Fruit fly (Drosophila melanogaster) whole organism, embryonic: Measurements from ENCODE around the gene Traf-like.

Experiments used
- Adf1 ChIP-seq: fragments of 200-800 bp; sonication (Bioruptor generic); IDR thresholded peaks from 2 replicates; pipeline ENCODE4 v1.3.6; 2022; ENCODE audit warnings: missing biosample characterization, missing genetic modification characterization
- Bgb ChIP-seq: fragments of 200-800 bp; sonication (Bioruptor generic); IDR thresholded peaks from 2 replicates; pipeline ENCODE4 v1.3.6; 2022; ENCODE audit warnings: missing biosample characterization, missing genetic modification characterization; ENCODE audit not compliant: partially characterized antibody
- CG10543 ChIP-seq: fragments of 200-800 bp; sonication (Bioruptor generic); optimal IDR thresholded peaks from 3 replicates; lab custom pipeline; 2017; ENCODE audit warnings: missing biosample characterization, mild to moderate bottlenecking, missing genetic modification characterization, moderate library complexity
- CG12155 ChIP-seq: fragments of 200-800 bp; sonication (Bioruptor generic); optimal IDR thresholded peaks from 3 replicates; lab custom pipeline; 2016; ENCODE audit warnings: missing biosample characterization, missing genetic modification characterization
- CG12299 ChIP-seq: fragments of 200-800 bp; sonication (Bioruptor generic); optimal IDR thresholded peaks from 2 replicates; lab custom pipeline; 2018; ENCODE audit warnings: missing biosample characterization, mild to moderate bottlenecking, missing genetic modification characterization
- CG13624 ChIP-seq: fragments of 200-800 bp; sonication (Bioruptor generic); optimal IDR thresholded peaks from 2 replicates; lab custom pipeline; 2016; ENCODE audit warnings: missing biosample characterization, missing genetic modification characterization
- CG13894 ChIP-seq: fragments of 200-800 bp; sonication (Bioruptor generic); optimal IDR thresholded peaks from 3 replicates; lab custom pipeline; 2018; ENCODE audit warnings: missing biosample characterization, mild to moderate bottlenecking, missing genetic modification characterization, moderate library complexity
- CG14441 ChIP-seq: fragments of 200-800 bp; sonication (Bioruptor generic); IDR thresholded peaks from 2 replicates; pipeline ENCODE4 v1.3.6; 2022; ENCODE audit warnings: missing biosample characterization, missing genetic modification characterization
- CG15011 ChIP-seq: fragments of 200-800 bp; sonication (Bioruptor generic); optimal IDR thresholded peaks from 3 replicates; lab custom pipeline; 2018; ENCODE audit warnings: missing biosample characterization, mild to moderate bottlenecking, missing genetic modification characterization
- CG1603 ChIP-seq: fragments of 200-800 bp; sonication (Bioruptor generic); optimal IDR thresholded peaks from 2 replicates; lab custom pipeline; 2019; ENCODE audit warnings: missing biosample characterization, mild to moderate bottlenecking, missing genetic modification characterization, moderate library complexity
- CG16813 ChIP-seq: fragments of 200-800 bp; sonication (Bioruptor generic); IDR thresholded peaks from 3 replicates; pipeline ENCODE4 v1.3.6; 2022; ENCODE audit warnings: missing biosample characterization, missing genetic modification characterization; ENCODE audit not compliant: partially characterized antibody
- CG17186 ChIP-seq: fragments of 200-800 bp; sonication (Bioruptor generic); optimal IDR thresholded peaks from 3 replicates; lab custom pipeline; 2017; ENCODE audit warnings: missing biosample characterization, missing genetic modification reagents, missing genetic modification characterization
- CG18262 ChIP-seq: fragments of 200-800 bp; optimal IDR thresholded peaks from 3 replicates; lab custom pipeline; 2019; ENCODE audit warnings: missing biosample characterization, mild to moderate bottlenecking, missing genetic modification characterization, moderate library complexity
- CG30020 ChIP-seq: fragments of 200-800 bp; optimal IDR thresholded peaks from 2 replicates; lab custom pipeline; 2019; ENCODE audit warnings: missing biosample characterization, mild to moderate bottlenecking, missing genetic modification characterization, moderate library complexity
- CG31365 ChIP-seq: fragments of 200-800 bp; sonication (Bioruptor generic); optimal IDR thresholded peaks from 2 replicates; lab custom pipeline; 2018; ENCODE audit warnings: missing biosample characterization, mild to moderate bottlenecking, missing genetic modification characterization
- CG3838 ChIP-seq: fragments of 200-800 bp; sonication (Bioruptor generic); optimal IDR thresholded peaks from 3 replicates; lab custom pipeline; 2016; ENCODE audit warnings: missing biosample characterization, missing genetic modification characterization
- CG4404 ChIP-seq: fragments of 200-800 bp; sonication (Bioruptor generic); IDR thresholded peaks from 2 replicates; pipeline ENCODE4 v1.3.6; 2022; ENCODE audit warnings: missing biosample characterization, missing genetic modification characterization
- CG8290 ChIP-seq, 3 experiments: fragments of 200-800 bp; sonication (Bioruptor generic); optimal IDR thresholded peaks; 2 replicates each; lab custom pipeline; 2016 to 2019; ENCODE audit warnings: missing biosample characterization in 3 of 3, missing genetic modification characterization in 3 of 3, mild to moderate bottlenecking in 2 of 3, moderate library complexity in 1 of 3
- CG8478 ChIP-seq: fragments of >200 bp; optimal IDR thresholded peaks from 2 replicates; lab custom pipeline; 2018
- CG8944 ChIP-seq: fragments of 200-800 bp; sonication (Bioruptor generic); optimal IDR thresholded peaks from 3 replicates; lab custom pipeline; 2016; ENCODE audit warnings: missing biosample characterization, missing genetic modification characterization
- CG9727 ChIP-seq: fragments of 200-800 bp; sonication (Bioruptor generic); optimal IDR thresholded peaks from 3 replicates; lab custom pipeline; 2017; ENCODE audit warnings: missing biosample characterization, mild to moderate bottlenecking, missing genetic modification characterization
- Dll ChIP-seq: fragments of 200-800 bp; sonication (Bioruptor generic); IDR thresholded peaks from 4 replicates; pipeline ENCODE4 v1.3.6; 2022; ENCODE audit warnings: missing biosample characterization, missing genetic modification characterization; ENCODE audit not compliant: partially characterized antibody
- Gug ChIP-seq: fragments of 200-800 bp; sonication (Bioruptor generic); IDR thresholded peaks from 4 replicates; pipeline ENCODE4 v1.3.6; 2022; ENCODE audit warnings: missing biosample characterization, missing genetic modification characterization
- HLH3B ChIP-seq: fragments of 200-800 bp; sonication (Bioruptor generic); IDR thresholded peaks from 2 replicates; pipeline ENCODE4 v1.3.6; 2022; ENCODE audit warnings: missing biosample characterization, missing genetic modification characterization
- HLH4C ChIP-seq: fragments of 200-800 bp; sonication (Bioruptor generic); IDR thresholded peaks from 3 replicates; pipeline ENCODE4 v1.3.6; 2022; ENCODE audit warnings: missing biosample characterization, missing genetic modification characterization; ENCODE audit not compliant: partially characterized antibody
- Jarid2 ChIP-seq: fragments of 200-800 bp; sonication (Bioruptor generic); optimal IDR thresholded peaks from 3 replicates; lab custom pipeline; 2017; ENCODE audit warnings: mild to moderate bottlenecking, missing biosample characterization, missing genetic modification reagents, missing genetic modification characterization
- Rfx ChIP-seq: fragments of 200-800 bp; sonication (Bioruptor generic); IDR thresholded peaks from 2 replicates; pipeline ENCODE4 v1.3.6; 2022; ENCODE audit warnings: missing biosample characterization, missing genetic modification characterization
- YL-1 ChIP-seq: fragments of 200-800 bp; sonication (Bioruptor generic); optimal IDR thresholded peaks from 3 replicates; lab custom pipeline; 2017; ENCODE audit warnings: missing biosample characterization, mild to moderate bottlenecking, missing genetic modification characterization
- amos ChIP-seq: fragments of 200-800 bp; sonication (Bioruptor generic); IDR thresholded peaks from 2 replicates; pipeline ENCODE4 v1.3.6; 2022; ENCODE audit warnings: missing biosample characterization, missing genetic modification characterization; ENCODE audit not compliant: partially characterized antibody
- ara ChIP-seq: fragments of 200-800 bp; sonication (Bioruptor generic); IDR thresholded peaks from 2 replicates; pipeline ENCODE4 v1.3.6; 2022; ENCODE audit warnings: missing biosample characterization, missing genetic modification characterization
- az2 ChIP-seq: fragments of 200-800 bp; sonication (Bioruptor generic); optimal IDR thresholded peaks from 3 replicates; lab custom pipeline; 2016; ENCODE audit warnings: missing biosample characterization, missing genetic modification characterization
- bcd ChIP-seq: fragments of 200-800 bp; sonication (Bioruptor generic); optimal IDR thresholded peaks from 2 replicates; lab custom pipeline; 2017; ENCODE audit warnings: missing biosample characterization, mild to moderate bottlenecking, missing genetic modification characterization
- chinmo ChIP-seq: fragments of 200-800 bp; sonication (Bioruptor generic); IDR thresholded peaks from 4 replicates; pipeline ENCODE4 v1.3.6; 2022; ENCODE audit warnings: missing biosample characterization, missing genetic modification characterization; ENCODE audit not compliant: partially characterized antibody
- fd96Cb ChIP-seq: fragments of 200-800 bp; sonication (Bioruptor generic); optimal IDR thresholded peaks from 2 replicates; lab custom pipeline; 2018; ENCODE audit warnings: missing biosample characterization, mild to moderate bottlenecking, missing genetic modification characterization, moderate library complexity
- gsb ChIP-seq: fragments of 200-800 bp; sonication (Bioruptor generic); IDR thresholded peaks from 2 replicates; pipeline ENCODE4 v1.3.6; 2022; ENCODE audit warnings: missing biosample characterization, missing genetic modification characterization
- hbn ChIP-seq: fragments of 200-800 bp; sonication (Bioruptor generic); IDR thresholded peaks from 2 replicates; pipeline ENCODE4 v1.3.6; 2022; ENCODE audit warnings: missing biosample characterization, missing genetic modification characterization; ENCODE audit not compliant: partially characterized antibody
- hkb ChIP-seq, 2 experiments: fragments of 200-800 bp in 1 of 2; fragments of >200 bp in 1 of 2; sonication (Bioruptor generic) in 1 of 2; IDR thresholded peaks in 1 of 2; optimal IDR thresholded peaks in 1 of 2; 2 replicates each; pipeline versions ENCODE4 v1.3.6 to Lab custom; 2017 to 2022; ENCODE audit warnings: missing biosample characterization in 1 of 2, missing genetic modification characterization in 1 of 2
- insv ChIP-seq, 2 experiments: fragments of 200-800 bp; sonication (Bioruptor generic); optimal IDR thresholded peaks; 3 replicates each; lab custom pipeline; 2016 to 2018; ENCODE audit warnings: missing biosample characterization in 2 of 2, missing genetic modification characterization in 2 of 2
- kah ChIP-seq: fragments of 200-800 bp; sonication (Bioruptor generic); optimal IDR thresholded peaks from 2 replicates; lab custom pipeline; 2018; ENCODE audit warnings: missing biosample characterization, mild to moderate bottlenecking, missing genetic modification characterization
- nerfin-1 ChIP-seq: fragments of 200-800 bp; sonication (Bioruptor generic); optimal IDR thresholded peaks from 3 replicates; lab custom pipeline; 2019; ENCODE audit warnings: missing biosample characterization, mild to moderate bottlenecking, missing genetic modification characterization, moderate library complexity
- pzg ChIP-seq: fragments of 200-800 bp; sonication (Bioruptor generic); optimal IDR thresholded peaks from 3 replicates; lab custom pipeline; 2018; ENCODE audit warnings: missing biosample characterization, mild to moderate bottlenecking, missing genetic modification characterization, moderate library complexity
- repo ChIP-seq: fragments of 200-800 bp; sonication (Bioruptor generic); optimal IDR thresholded peaks from 2 replicates; lab custom pipeline; 2016; ENCODE audit warnings: missing biosample characterization, missing genetic modification characterization
- row ChIP-seq: fragments of 200-800 bp; sonication (Bioruptor generic); IDR thresholded peaks from 3 replicates; pipeline ENCODE4 v1.3.6; 2022; ENCODE audit warnings: missing biosample characterization, missing genetic modification characterization
- scrt ChIP-seq: fragments of 200-800 bp; sonication (Bioruptor generic); optimal IDR thresholded peaks from 2 replicates; lab custom pipeline; 2018; ENCODE audit warnings: missing biosample characterization, mild to moderate bottlenecking, missing genetic modification characterization, moderate library complexity
- sd ChIP-seq: fragments of 200-800 bp; sonication (Bioruptor generic); optimal IDR thresholded peaks from 3 replicates; lab custom pipeline; 2018; ENCODE audit warnings: missing biosample characterization, mild to moderate bottlenecking, missing genetic modification characterization, moderate library complexity
- sens-2 ChIP-seq: fragments of 200-800 bp; sonication (Bioruptor generic); IDR thresholded peaks from 2 replicates; pipeline ENCODE4 v1.3.6; 2022; ENCODE audit warnings: missing biosample characterization, missing genetic modification characterization
- sqz ChIP-seq: fragments of 200-800 bp; sonication (Bioruptor generic); optimal IDR thresholded peaks from 3 replicates; lab custom pipeline; 2018; ENCODE audit warnings: missing biosample characterization, mild to moderate bottlenecking, missing genetic modification characterization
- stc ChIP-seq: fragments of 200-800 bp; sonication (Bioruptor generic); IDR thresholded peaks from 2 replicates; pipeline ENCODE4 v1.3.6; 2022; ENCODE audit warnings: missing biosample characterization, missing genetic modification characterization
- tna ChIP-seq: fragments of 200-800 bp; sonication (Bioruptor generic); IDR thresholded peaks from 2 replicates; pipeline ENCODE4 v1.3.6; 2022; ENCODE audit warnings: missing biosample characterization, missing genetic modification characterization; ENCODE audit not compliant: partially characterized antibody

The Traf-like gene

dm6 chrX:16421899-16422412 is 7.1 kb downstream of the Traf-like start, which contains the start of gene AnxB11 (continued):
- TF ChIP-seq YL-1 (GFP tag; lab: Kevin White, UChicago): peak; percentile 13
- TF ChIP-seq tna (GFP tag; lab: Robert Waterston, UW): peak; percentile 68
- peak; percentile 56; the same call in 1 of the 2 replicates for TF ChIP-seq amos (GFP tag; lab: Robert Waterston, UW)
- TF ChIP-seq CG15011 (GFP tag; lab: Kevin White, UChicago): no peak
- no peak for TF ChIP-seq repo (GFP tag; lab: Kevin White, UChicago)
- no peak for TF ChIP-seq CG30020 (tag; lab: Kevin White, UChicago)
- TF ChIP-seq gsb (GFP tag; lab: Robert Waterston, UW): no peak
- peak; percentile 12 for TF ChIP-seq CG13894 (tag; lab: Kevin White, UChicago)
- TF ChIP-seq CG9727 (GFP tag; lab: Kevin White, UChicago): no peak
- no peak for TF ChIP-seq CG31365
- TF ChIP-seq insv (GFP tag; optimal IDR thresholded peaks at IDR 0.05; lab: Kevin White, UChicago): peak in 1 of 2 experiments; percentile 82
- no peak for TF ChIP-seq CG14441 (GFP tag; lab: Robert Waterston, UW)
- no peak for TF ChIP-seq sqz
- TF ChIP-seq CG12299 (tag; lab: Kevin White, UChicago): no peak
- no peak for TF ChIP-seq CG13624 (GFP tag; lab: Kevin White, UChicago)
- TF ChIP-seq scrt: peak; percentile 88
- no peak for TF ChIP-seq CG18262 (tag; lab: Kevin White, UChicago)
- no peak for TF ChIP-seq CG8290 (GFP tag; optimal IDR thresholded peaks at IDR 0.05; lab: Kevin White, UChicago)
- peak in 1 of 2 experiments; percentile 14 for TF ChIP-seq CG8290 (tag; optimal IDR thresholded peaks at IDR 0.05; lab: Kevin White, UChicago)
- no peak for TF ChIP-seq CG8478 (lab: Kevin White, UChicago)
- TF ChIP-seq bcd (GFP tag; lab: Kevin White, UChicago): no peak
- peak; percentile 74 for TF ChIP-seq HLH4C
- TF ChIP-seq stc: no peak
- peak; percentile 58 for TF ChIP-seq Bgb (GFP tag; lab: Robert Waterston, UW)
- TF ChIP-seq row (GFP tag; lab: Robert Waterston, UW): no peak
- TF ChIP-seq sd (tag; lab: Kevin White, UChicago): peak; percentile 3
- TF ChIP-seq CG3838 (GFP tag; lab: Kevin White, UChicago): no peak
- no peak for TF ChIP-seq CG12155 (GFP tag; lab: Kevin White, UChicago)
- TF ChIP-seq CG17186 (GFP tag; lab: Kevin White, UChicago): no peak
- no peak for TF ChIP-seq hkb (optimal IDR thresholded peaks at IDR 0.05; lab: Kevin White, UChicago)
- 0 out of 2 replicates have a peak, but pooled peaks have one; percentile 13 for TF ChIP-seq hkb (GFP tag; IDR thresholded peaks at IDR 0.05; lab: Robert Waterston, UW)
- no peak for TF ChIP-seq CG10543
- TF ChIP-seq chinmo (GFP tag; lab: Robert Waterston, UW): no peak; the same call in 2 of the 4 replicates
- peak; percentile 15; the same call in 1 of the 2 replicates for TF ChIP-seq hbn (GFP tag; lab: Robert Waterston, UW)
- peak; percentile 70 for TF ChIP-seq Dll (GFP tag; lab: Robert Waterston, UW)
- no peak for TF ChIP-seq sens-2 (GFP tag; lab: Robert Waterston, UW)
- no peak for TF ChIP-seq CG8944 (GFP tag; lab: Kevin White, UChicago)
- TF ChIP-seq ara (GFP tag; lab: Robert Waterston, UW): no peak
- TF ChIP-seq nerfin-1 (tag; lab: Kevin White, UChicago): no peak
- peak; percentile 37 for TF ChIP-seq CG1603 (tag; lab: Kevin White, UChicago)
- TF ChIP-seq Adf1 (GFP tag; lab: Robert Waterston, UW): peak; percentile 8; the same call in 1 of the 2 replicates
- no peak for TF ChIP-seq HLH3B (GFP tag; lab: Robert Waterston, UW)
- TF ChIP-seq CG4404 (GFP tag; lab: Robert Waterston, UW): no peak
- TF ChIP-seq fd96Cb (tag; lab: Kevin White, UChicago): no peak
- peak; percentile 74 for TF ChIP-seq Jarid2 (GFP tag; lab: Kevin White, UChicago)
- TF ChIP-seq az2 (GFP tag; lab: Kevin White, UChicago): no peak
- peak; percentile 25 for TF ChIP-seq pzg (GFP tag; lab: Kevin White, UChicago)
- peak; percentile 98 for TF ChIP-seq kah (GFP tag; lab: Kevin White, UChicago)
- TF ChIP-seq Rfx (GFP tag; lab: Robert Waterston, UW): no peak
- TF ChIP-seq CG16813: peak; percentile 14; the same call in 2 of the 3 replicates
- TF ChIP-seq Gug (GFP tag; lab: Robert Waterston, UW): no peak
